Worm (Caenorhabditis elegans) whole organism, dauer: ENCODE measurements around the gene C44B12.9.

Experiments
- unc-62 ChIP-seq: sonication (generic microtip); optimal IDR thresholded peaks from 2 replicates; lab custom pipeline; 2017; ENCODE audit warnings: missing biosample characterization, missing genetic modification reagents, missing genetic modification characterization

C44B12.9 gene

DNA sequence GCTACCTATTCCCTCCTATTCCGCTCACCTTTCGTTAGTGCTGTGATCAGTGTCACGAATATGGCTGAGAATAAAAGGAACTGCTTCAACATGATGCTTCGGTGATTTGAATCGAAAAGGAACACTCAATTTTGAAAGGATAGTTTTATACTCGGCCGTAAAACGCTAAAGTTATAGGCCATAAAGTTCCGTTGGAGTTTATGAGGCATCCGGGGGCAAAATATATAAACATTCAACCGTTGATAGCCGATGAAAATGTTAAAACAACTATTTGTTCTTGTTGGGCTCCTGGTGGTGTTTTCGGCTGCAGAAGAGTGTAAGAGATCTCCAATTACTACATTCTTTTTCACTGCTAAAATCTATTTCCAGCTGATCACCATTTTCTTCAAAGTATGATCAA is at the start of gene C44B12.9, which contains the start of gene C44B12.3:
C44B12.9 (minus strand) TSS at position 101 of the 400 bp plus-strand sequence.
C44B12.3 (plus strand) TSS at position 249 of the 400 bp plus-strand sequence.
- no peak for TF ChIP-seq unc-62 (GFP tag; lab: Kevin White, UChicago)

DNA sequence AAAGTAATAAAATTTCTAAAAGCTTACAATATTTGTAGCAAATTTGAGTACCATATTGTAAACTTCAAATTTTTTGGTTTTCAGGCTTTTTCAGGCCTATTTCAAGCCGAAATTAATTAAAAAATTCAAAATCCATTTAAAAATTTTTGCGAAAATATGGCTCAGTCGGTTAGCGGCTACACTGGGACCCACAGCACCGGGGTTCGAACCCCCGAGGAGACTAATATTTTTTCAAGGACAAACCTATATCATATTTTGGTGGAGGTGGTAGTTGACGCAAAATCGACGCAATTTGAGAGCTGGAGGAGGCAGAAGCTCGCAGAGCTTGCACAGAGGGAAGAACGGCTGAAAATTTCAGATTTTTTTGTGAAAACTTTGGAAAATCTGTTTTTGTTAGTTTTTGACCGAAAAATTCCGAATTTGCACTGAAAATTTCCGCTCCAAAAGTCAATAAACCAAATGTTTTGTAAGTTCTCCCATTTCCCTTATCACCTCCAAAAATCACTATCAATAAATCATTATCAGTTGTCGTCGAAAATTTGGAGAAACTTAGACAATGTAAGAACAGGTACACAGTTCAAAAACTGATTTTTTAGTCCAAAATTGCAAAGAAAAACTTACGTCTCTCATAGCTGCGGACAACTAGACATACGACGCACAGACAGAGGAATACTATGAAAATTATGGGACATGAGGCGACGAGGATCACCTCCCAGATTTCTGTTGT is 44.2 kb upstream of the C44B12.9 start:
- TF ChIP-seq unc-62 (GFP tag; lab: Kevin White, UChicago): no peak

DNA sequence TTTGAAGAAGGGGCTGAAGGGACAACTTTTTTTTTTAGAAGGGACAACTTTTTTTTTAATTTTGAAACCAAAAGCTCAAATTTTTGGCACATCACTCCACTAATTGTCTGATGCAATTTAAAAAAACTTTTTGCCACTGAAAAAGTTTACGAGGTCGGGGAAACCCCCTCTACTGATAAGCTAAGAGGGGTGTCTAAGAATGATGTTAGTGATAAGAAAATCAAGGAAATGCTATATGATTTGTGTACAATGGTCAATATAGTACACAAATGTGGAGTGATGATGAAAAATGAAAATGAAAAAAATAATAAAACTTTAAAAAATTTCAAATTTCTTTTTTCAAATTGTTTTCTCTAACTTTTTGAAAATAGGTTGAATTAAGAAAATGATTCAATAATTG is 43.2 kb upstream of the C44B12.9 start:
- TF ChIP-seq unc-62 (GFP tag; lab: Kevin White, UChicago): no peak

DNA sequence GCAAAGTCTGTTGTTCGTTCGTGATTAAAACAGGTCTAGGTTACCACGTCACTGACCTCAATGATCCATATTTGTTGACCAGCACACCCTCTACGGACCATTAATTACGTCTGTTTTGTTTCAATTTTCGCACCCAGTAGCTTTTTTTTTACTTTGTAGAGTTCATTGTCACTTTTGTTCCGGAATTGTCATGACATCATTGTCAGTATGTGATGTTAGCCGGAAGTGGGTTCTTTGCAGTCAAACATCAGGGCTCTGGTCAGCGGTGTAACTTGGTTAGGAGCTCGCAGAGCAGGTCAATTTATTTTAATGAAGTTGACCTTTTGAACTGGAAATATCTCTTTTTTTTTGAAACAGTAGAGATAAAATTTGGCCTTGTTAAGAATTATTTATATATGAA is 32.2 kb upstream of the C44B12.9 start, which contains the start of gene C44B12.6:
C44B12.6 (minus strand) TSS at position 101 of the 400 bp plus-strand sequence.
- no peak for TF ChIP-seq unc-62 (GFP tag; lab: Kevin White, UChicago)

DNA sequence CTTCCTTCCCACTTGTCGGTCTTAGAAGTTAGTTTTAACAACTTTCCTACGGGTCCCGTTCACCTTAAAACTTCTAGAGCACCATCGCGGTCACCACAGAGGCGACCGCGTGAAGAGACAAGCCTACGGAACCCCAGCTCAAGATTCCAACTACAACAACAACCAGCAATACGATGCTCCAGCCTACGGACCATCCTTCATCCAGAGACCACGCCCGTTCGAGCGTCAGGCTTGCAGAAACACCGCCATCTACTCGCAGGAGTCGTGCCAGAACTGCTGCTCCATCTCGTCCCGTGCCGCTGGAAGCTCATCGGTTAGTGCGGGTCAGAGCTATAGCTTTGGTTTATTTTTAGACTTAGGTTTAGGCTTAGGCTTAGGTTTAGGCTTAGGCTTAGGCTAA is 23.4 kb upstream of the C44B12.9 start:
- TF ChIP-seq unc-62 (GFP tag; lab: Kevin White, UChicago): no peak

DNA sequence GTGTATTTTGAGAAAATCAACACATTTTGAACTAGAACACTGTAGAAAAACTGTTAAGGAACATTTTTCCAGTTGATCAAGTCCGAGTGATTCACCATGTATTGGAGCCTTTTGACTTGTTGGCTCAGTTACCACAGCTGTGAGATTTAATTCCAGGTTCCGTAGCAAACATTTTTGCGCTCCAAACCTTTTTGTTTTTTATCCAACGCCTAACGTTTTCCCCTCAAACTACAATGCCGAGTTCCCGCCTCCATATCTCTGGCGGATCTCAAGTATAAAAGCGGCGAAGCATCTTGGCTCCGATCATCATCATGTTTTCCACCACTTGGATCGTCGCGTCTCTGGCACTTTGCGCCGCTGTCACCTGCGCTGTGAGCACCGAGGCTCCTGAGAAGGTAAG is 22.1 kb upstream of the C44B12.9 start, which contains the start of gene perm-2:
perm-2 (plus strand) TSS at position 301 of the 400 bp plus-strand sequence.
- TF ChIP-seq unc-62 (GFP tag; lab: Kevin White, UChicago): no peak

DNA sequence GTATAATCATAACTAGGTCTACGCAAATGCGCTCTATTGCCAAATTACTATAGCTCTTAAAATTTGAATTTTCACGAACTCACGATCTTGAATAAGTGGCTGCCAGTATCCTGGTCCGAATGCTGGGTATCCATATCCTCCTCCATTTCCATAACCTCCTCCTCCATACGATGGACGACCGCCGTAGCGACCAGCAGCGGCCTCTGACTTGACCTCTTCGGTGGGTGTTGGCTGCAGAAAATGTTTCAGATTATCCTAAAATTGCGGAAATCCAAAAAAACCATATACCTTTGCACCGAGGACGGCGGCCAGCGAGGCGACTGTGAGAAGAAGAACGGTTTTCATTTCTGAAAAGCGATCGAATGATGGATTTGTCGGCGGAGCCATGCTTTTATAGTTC is 20.3 kb upstream of the C44B12.9 start, which contains the start of gene perm-4:
perm-4 (minus strand) TSS at position 367 of the 400 bp plus-strand sequence.
- TF ChIP-seq unc-62 (GFP tag; lab: Kevin White, UChicago): no peak

DNA sequence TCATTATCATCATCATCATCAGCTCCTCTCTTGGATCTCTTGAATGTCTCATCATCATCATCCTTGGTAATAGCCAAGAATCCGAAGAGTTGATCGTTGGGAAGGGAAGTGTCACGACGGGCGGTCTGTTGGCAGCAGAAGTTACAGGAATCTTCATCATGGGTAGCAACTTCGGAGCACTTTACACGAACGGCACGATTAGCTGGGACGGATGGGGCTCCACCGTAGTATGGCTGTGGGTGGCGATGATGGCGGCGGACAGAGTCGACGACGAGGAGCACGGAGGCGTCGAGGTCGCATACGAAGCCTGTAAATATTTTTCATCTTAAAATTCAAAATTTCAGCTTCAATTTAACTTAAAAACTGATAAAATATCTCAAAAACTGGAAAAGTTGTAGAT is 18.9 kb upstream of the C44B12.9 start:
- no peak for TF ChIP-seq unc-62 (GFP tag; lab: Kevin White, UChicago)

DNA sequence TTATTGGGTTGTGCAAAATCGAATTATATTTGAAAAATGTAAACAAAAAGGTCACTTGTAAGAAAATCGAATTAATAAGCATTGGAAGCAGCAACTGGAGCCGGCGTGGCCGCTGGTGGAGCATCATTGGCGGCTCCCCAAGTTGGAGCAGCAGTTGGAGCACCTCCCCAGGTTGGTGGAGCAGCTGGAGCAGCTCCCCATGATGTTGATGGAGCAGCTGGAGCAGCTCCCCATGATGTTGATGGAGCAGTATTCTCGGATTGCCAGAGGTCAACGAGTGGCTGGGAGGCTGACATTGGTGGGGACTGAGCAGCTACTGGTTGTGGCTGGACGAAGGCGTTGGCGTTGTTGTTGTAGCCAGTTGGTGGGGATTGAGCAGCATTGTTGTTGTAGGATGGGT is 17.1 kb upstream of the C44B12.9 start:
- TF ChIP-seq unc-62 (GFP tag; lab: Kevin White, UChicago): no peak

DNA sequence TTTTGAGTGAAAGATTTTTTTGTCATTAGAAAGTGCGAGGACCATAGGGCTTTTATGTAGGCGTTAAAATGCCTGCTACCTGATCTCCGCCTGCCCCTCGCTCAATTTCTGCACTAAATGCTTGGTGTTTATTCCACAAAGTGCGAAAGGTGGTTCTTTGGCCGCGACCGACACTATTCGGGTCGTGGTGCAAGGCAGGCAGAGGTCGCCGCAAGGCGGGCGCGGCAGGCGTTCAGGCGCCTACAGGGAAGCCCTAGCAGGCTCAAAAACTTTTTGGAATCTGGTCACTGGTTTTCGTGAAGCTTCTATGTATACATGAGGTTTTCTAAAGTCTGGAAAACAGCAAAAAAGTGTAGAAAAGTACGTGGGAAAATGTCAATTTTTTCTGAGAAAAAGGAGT is 16.4 kb upstream of the C44B12.9 start:
- TF ChIP-seq unc-62 (GFP tag; lab: Kevin White, UChicago): no peak

DNA sequence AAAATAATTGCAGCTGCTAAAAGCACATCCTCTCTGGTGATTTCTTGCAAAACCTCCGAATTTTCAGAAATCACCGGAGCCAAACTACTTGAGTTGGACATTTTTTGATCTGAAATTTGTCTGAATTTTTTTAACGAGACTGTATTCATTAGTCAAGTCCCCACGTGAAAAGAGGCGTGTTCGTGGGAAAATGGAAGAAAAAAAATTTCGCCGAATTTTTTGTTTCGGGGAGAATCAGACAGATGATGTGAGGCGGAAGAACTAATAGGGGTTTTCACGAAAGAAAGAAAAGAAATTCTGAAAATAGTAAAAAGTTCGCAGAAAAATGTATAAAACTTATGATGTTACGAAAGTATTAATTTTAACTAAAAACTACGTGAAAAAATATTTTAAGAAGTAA is 14.1 kb upstream of the C44B12.9 start, which contains the start of gene srx-13:
srx-13 (minus strand) TSS at position 101 of the 400 bp plus-strand sequence.
- no peak for TF ChIP-seq unc-62 (GFP tag; lab: Kevin White, UChicago)

DNA sequence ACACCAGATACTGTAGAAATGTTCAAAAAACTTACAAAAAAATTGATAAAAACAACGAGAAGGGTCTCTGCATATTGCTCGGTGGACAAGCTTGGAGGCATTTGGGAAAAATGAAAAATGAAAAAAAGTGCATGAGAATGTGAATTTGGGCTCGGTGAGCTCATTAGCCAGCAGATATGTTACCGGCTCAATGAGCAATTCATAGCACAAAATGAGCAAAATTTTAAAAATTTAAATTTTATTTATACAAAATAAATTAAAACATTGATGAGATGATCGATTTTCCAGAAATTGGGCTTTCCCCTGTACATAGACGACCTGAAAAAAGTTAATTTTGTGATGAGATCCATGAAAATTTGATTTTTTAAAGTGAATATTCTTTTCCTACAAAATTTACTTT is 9.2 kb upstream of the C44B12.9 start, which contains the start of gene srx-14:
srx-14 (minus strand) TSS at position 101 of the 400 bp plus-strand sequence.
- no peak for TF ChIP-seq unc-62 (GFP tag; lab: Kevin White, UChicago)

DNA sequence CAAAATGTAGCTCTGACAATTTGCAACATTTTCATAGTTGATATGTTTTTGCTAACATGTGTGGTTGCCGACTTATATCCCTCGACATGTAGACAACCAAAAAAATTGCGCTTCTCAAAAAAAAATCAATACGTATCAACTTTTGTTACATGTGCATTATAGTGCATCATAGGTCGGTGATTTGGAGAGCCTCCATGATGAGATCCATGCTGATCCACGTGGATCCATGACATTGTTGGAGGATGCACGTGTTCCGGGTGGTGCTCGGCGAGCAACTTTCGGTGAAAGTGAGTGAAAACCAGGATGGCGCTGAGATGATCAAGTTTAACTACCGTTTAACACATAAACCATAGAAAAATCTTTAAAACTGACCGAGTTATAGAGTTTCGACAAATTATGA is 6.6 kb upstream of the C44B12.9 start:
- no peak for TF ChIP-seq unc-62 (GFP tag; lab: Kevin White, UChicago)

DNA sequence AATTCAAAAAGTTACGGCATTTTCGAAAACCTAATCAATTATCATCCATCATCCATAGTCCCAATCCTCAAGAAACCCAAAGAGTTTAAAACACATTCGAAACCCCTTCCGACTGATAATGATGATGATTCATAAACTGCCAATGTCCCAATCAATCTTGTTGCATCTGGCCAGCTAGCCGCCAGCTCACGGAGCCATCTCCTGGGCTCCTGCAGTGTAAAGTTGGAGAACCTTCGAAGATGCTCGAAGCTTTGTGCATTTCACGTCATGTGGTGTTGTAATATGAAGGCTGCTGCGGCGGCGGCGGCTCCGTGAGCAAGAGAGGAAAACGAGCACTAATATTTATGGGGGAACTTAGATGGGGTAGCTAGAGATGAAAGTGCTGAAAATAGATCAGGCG is 3.6 kb upstream of the C44B12.9 start:
- TF ChIP-seq unc-62 (GFP tag; lab: Kevin White, UChicago): no peak

DNA sequence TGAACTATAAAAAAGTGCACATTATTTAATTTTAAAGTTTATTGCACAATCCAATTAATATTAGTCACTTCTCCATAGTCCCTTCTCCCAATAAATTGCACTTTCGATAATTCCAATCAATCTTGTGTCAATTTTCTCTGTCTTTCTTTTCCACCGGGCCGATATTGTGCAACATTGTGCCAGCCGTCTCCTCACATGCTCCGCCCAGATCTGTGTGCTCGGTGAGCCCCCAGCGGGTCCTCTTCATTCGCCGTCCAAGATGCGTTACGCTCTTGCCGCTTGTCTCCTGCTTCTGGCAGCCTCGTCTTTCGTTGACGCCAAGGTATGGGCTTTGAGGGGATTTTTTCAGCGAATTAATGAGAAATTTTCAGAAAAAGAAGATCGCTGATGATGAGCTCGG is 2.8 kb upstream of the C44B12.9 start, which contains the start of gene ost-1:
ost-1 (plus strand) TSS at position 207 of the 400 bp plus-strand sequence.
- no peak for TF ChIP-seq unc-62 (GFP tag; lab: Kevin White, UChicago)

DNA sequence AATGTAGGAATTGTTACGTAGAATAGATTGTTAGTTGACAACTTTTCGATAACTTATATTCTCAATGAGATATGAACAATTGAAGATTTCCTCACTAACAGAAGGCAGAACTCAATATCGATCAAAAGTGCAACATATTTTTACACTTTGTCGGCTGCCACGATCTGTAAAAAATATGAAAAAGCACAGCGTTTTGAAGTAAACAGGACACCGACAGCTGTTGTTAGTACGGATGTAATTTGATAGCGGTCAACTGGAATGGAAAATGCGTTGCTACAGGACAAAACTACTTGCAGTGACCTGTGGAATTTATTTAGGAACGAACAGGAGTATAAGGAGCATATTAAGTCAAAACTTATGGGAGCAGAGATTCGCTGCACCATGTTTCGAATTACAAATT is 1.6 kb upstream of the C44B12.9 start:
- TF ChIP-seq unc-62 (GFP tag; lab: Kevin White, UChicago): no peak

DNA sequence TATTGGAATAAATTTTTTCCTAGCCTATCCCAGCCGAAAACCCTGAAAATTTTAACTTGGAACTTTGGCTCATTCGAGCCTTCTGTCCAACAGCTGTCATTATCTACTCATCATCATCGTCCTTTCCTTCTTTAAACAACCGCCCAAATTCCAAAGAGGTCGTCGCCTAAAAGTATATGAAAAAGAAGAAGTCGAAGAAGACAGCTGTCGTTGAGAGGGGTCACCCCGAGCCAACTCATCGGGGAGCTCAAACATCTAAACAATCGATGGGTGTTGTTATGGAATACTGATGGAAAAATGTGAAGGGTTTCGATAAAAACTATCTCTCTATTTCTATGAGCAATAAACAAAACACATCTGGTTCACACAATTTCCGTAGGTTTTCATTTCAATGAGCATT is 686 bp upstream of the C44B12.9 start:
- no peak for TF ChIP-seq unc-62 (GFP tag; lab: Kevin White, UChicago)
